Worm (Caenorhabditis elegans) whole organism, young adult: ENCODE results near the gene mbk-1.

Source experiments
- B0336.3 ChIP-seq: fragments of 200-800 bp; sonication (Bioruptor generic); IDR thresholded peaks from 2 replicates; pipeline ENCODE4 v1.3.6; 2022; ENCODE audit warnings: missing genetic modification characterization, missing compliant biosample characterization
- C17E4.6 ChIP-seq: fragments of 200-800 bp; sonication (Bioruptor generic); IDR thresholded peaks from 2 replicates; pipeline ENCODE4 v1.3.6; 2022; ENCODE audit warnings: missing genetic modification reagents, missing genetic modification characterization, missing compliant biosample characterization
- D2030.7 ChIP-seq: fragments of 200-800 bp; sonication (Bioruptor generic); IDR thresholded peaks from 2 replicates; pipeline ENCODE4 v1.3.6; 2022; ENCODE audit warnings: missing genetic modification reagents, missing genetic modification characterization, missing compliant biosample characterization
- F22D6.2 ChIP-seq: sonication (generic microtip); optimal IDR thresholded peaks from 2 replicates; lab custom pipeline; 2016; ENCODE audit warnings: mild to moderate bottlenecking, missing genetic modification characterization, missing compliant biosample characterization
- F23B12.7 ChIP-seq: sonication (generic microtip); optimal IDR thresholded peaks from 2 replicates; lab custom pipeline; 2017; ENCODE audit warnings: missing genetic modification characterization, mild to moderate bottlenecking, missing compliant biosample characterization, antibody characterized with exemption, moderate library complexity; ENCODE audit not compliant: insufficient read depth
- F33H1.4 ChIP-seq: fragments of 200-800 bp; sonication (Bioruptor generic); IDR thresholded peaks from 2 replicates; pipeline ENCODE4 v1.3.6; 2022; ENCODE audit warnings: missing genetic modification reagents, missing genetic modification characterization, missing compliant biosample characterization
- F52B5.7 ChIP-seq: sonication (generic microtip); optimal IDR thresholded peaks from 2 replicates; lab custom pipeline; 2016; ENCODE audit warnings: mild to moderate bottlenecking, missing genetic modification characterization, missing compliant biosample characterization
- F57A8.1 ChIP-seq: fragments of 200-800 bp; sonication (Bioruptor generic); optimal IDR thresholded peaks from 2 replicates; lab custom pipeline; 2018; ENCODE audit warnings: mild to moderate bottlenecking, missing genetic modification characterization, moderate library complexity, missing compliant biosample characterization
- K11D2.4 ChIP-seq: fragments of 200-800 bp; sonication (Bioruptor generic); IDR thresholded peaks from 2 replicates; pipeline ENCODE4 v1.3.6; 2022; ENCODE audit warnings: missing genetic modification reagents, missing genetic modification characterization, missing compliant biosample characterization
- T07F8.4 ChIP-seq: sonication (generic microtip); optimal IDR thresholded peaks from 2 replicates; lab custom pipeline; 2016; ENCODE audit warnings: mild to moderate bottlenecking, missing genetic modification characterization, moderate library complexity, missing compliant biosample characterization
- T26A5.8 ChIP-seq: sonication (generic microtip); optimal IDR thresholded peaks from 2 replicates; lab custom pipeline; 2016; ENCODE audit warnings: missing genetic modification characterization, missing compliant biosample characterization
- Y95B8A.8 ChIP-seq: fragments of 200-800 bp; sonication (Bioruptor generic); IDR thresholded peaks from 2 replicates; pipeline ENCODE4 v1.3.6; 2022; ENCODE audit warnings: missing genetic modification reagents, missing genetic modification characterization, missing compliant biosample characterization
- cebp-1 ChIP-seq, 2 experiments: fragments of 200-800 bp in 1 of 2; sonication (Bioruptor generic) in 1 of 2; sonication (generic microtip) in 1 of 2; IDR thresholded peaks in 1 of 2; optimal IDR thresholded peaks in 1 of 2; 2 replicates each; pipeline versions ENCODE4 v1.3.6 to Lab custom; 2017 to 2022; ENCODE audit warnings: missing compliant biosample characterization in 2 of 2, missing genetic modification characterization in 2 of 2, mild to moderate bottlenecking in 1 of 2, missing genetic modification reagents in 1 of 2, moderate library complexity in 1 of 2
- dox-1 ChIP-seq: fragments of 200-800 bp; sonication (Bioruptor generic); IDR thresholded peaks from 2 replicates; pipeline ENCODE4 v1.3.6; 2022; ENCODE audit warnings: missing genetic modification reagents, missing genetic modification characterization, missing compliant biosample characterization
- efl-1 ChIP-seq: fragments of 150-350 bp; optimal IDR thresholded peaks from 2 replicates; lab custom pipeline; 2014; ENCODE audit warnings: missing biosample characterization, missing genetic modification reagents, missing genetic modification characterization
- egl-18 ChIP-seq: fragments of 200-800 bp; sonication (Bioruptor generic); IDR thresholded peaks from 2 replicates; pipeline ENCODE4 v1.3.6; 2022; ENCODE audit warnings: missing genetic modification reagents, missing genetic modification characterization, missing compliant biosample characterization
- egrh-3 ChIP-seq: fragments of 200-800 bp; sonication (Bioruptor generic); IDR thresholded peaks from 2 replicates; pipeline ENCODE4 v1.3.6; 2022; ENCODE audit warnings: missing genetic modification reagents, missing genetic modification characterization, missing compliant biosample characterization
- him-1 ChIP-seq: sonication (generic microtip); optimal IDR thresholded peaks from 2 replicates; lab custom pipeline; 2016; ENCODE audit warnings: missing genotype, missing genetic modification reagents, missing genetic modification characterization, missing compliant biosample characterization
- hmg-1.2 ChIP-seq: fragments of 200-800 bp; sonication (Bioruptor generic); IDR thresholded peaks from 2 replicates; pipeline ENCODE4 v1.3.6; 2022; ENCODE audit warnings: missing genetic modification reagents, missing genetic modification characterization, missing compliant biosample characterization
- hmg-20 ChIP-seq: fragments of 200-800 bp; sonication (Bioruptor generic); IDR thresholded peaks from 2 replicates; pipeline ENCODE4 v1.3.6; 2022; ENCODE audit warnings: missing genetic modification reagents, missing genetic modification characterization, missing compliant biosample characterization
- hrde-1 ChIP-seq: sonication (generic microtip); optimal IDR thresholded peaks from 2 replicates; lab custom pipeline; 2016; ENCODE audit warnings: missing genetic modification characterization, mild to moderate bottlenecking, missing compliant biosample characterization, moderate library complexity, missing genotype, missing genetic modification reagents, borderline replicate concordance
- let-607 ChIP-seq, 2 experiments: fragments of 200-800 bp in 1 of 2; sonication (Bioruptor generic) in 1 of 2; sonication (generic microtip) in 1 of 2; optimal IDR thresholded peaks; 2 replicates each; lab custom pipeline; 2016 to 2018; ENCODE audit warnings: mild to moderate bottlenecking in 2 of 2, missing compliant biosample characterization in 2 of 2, missing genetic modification characterization in 2 of 2, moderate library complexity in 2 of 2, missing genotype in 1 of 2
- madf-8 ChIP-seq: fragments of 200-800 bp; sonication (Bioruptor generic); conservative IDR thresholded peaks from 2 replicates; pipeline ENCODE4 v1.3.6; 2022; ENCODE audit warnings: missing genetic modification reagents, missing genetic modification characterization, missing compliant biosample characterization
- mcd-1 ChIP-seq: fragments of 200-800 bp; sonication (Bioruptor generic); IDR thresholded peaks from 2 replicates; pipeline ENCODE4 v1.3.6; 2022; ENCODE audit warnings: missing genetic modification reagents, missing genetic modification characterization, missing compliant biosample characterization
- mxl-1 ChIP-seq: sonication (generic microtip); optimal IDR thresholded peaks from 2 replicates; lab custom pipeline; 2016; ENCODE audit warnings: missing genetic modification characterization, missing compliant biosample characterization
- nhr-179 ChIP-seq: sonication (generic microtip); optimal IDR thresholded peaks from 2 replicates; lab custom pipeline; 2016; ENCODE audit warnings: mild to moderate bottlenecking, missing genetic modification characterization, missing compliant biosample characterization
- nhr-80 ChIP-seq: sonication (generic microtip); optimal IDR thresholded peaks from 2 replicates; lab custom pipeline; 2016; ENCODE audit warnings: missing genetic modification characterization, missing compliant biosample characterization
- pbrm-1 ChIP-seq: fragments of 200-800 bp; sonication (Bioruptor generic); IDR thresholded peaks from 2 replicates; pipeline ENCODE4 v1.3.6; 2022; ENCODE audit warnings: missing genetic modification reagents, missing genetic modification characterization, missing compliant biosample characterization
- repo-1 ChIP-seq: sonication (generic microtip); optimal IDR thresholded peaks from 2 replicates; lab custom pipeline; 2017; ENCODE audit warnings: mild to moderate bottlenecking, missing genetic modification characterization, missing compliant biosample characterization
- snpc-1.3 ChIP-seq: sonication (generic microtip); optimal IDR thresholded peaks from 2 replicates; lab custom pipeline; 2017; ENCODE audit warnings: missing genetic modification characterization, mild to moderate bottlenecking, missing compliant biosample characterization, antibody characterized with exemption, moderate library complexity, missing genotype, missing genetic modification reagents; ENCODE audit not compliant: insufficient read depth
- snpc-4 ChIP-seq, 5 experiments: fragments of 150-350 bp in 1 of 5; sonication (generic microtip) in 4 of 5; optimal IDR thresholded peaks; 2 replicates each; lab custom pipeline; 2014 to 2018; ENCODE audit warnings: missing genetic modification characterization in 5 of 5, missing biosample characterization in 3 of 5, antibody characterized with exemption in 2 of 5, mild to moderate bottlenecking in 2 of 5, missing compliant biosample characterization in 2 of 5, missing genotype in 2 of 5, moderate library complexity in 2 of 5, missing genetic modification reagents in 1 of 5
- xnd-1 ChIP-seq: sonication (generic microtip); optimal IDR thresholded peaks from 2 replicates; lab custom pipeline; 2016; ENCODE audit warnings: missing genotype, missing genetic modification reagents, missing genetic modification characterization, missing compliant biosample characterization
- zfh-2 ChIP-seq: fragments of 200-800 bp; sonication (Bioruptor generic); conservative IDR thresholded peaks from 2 replicates; pipeline ENCODE4 v1.3.6; 2022; ENCODE audit warnings: missing genetic modification reagents, missing genetic modification characterization, missing compliant biosample characterization
- zim-3 ChIP-seq: sonication (generic microtip); optimal IDR thresholded peaks from 2 replicates; lab custom pipeline; 2017; ENCODE audit warnings: mild to moderate bottlenecking, missing genetic modification characterization, moderate library complexity, missing compliant biosample characterization
- ztf-22 ChIP-seq: fragments of 200-800 bp; sonication (Bioruptor generic); optimal IDR thresholded peaks from 2 replicates; lab custom pipeline; 2018; ENCODE audit warnings: mild to moderate bottlenecking, missing genetic modification characterization, moderate library complexity, missing compliant biosample characterization
- ztf-25 ChIP-seq: fragments of 200-800 bp; sonication (Bioruptor generic); IDR thresholded peaks from 2 replicates; pipeline ENCODE4 v1.3.6; 2022; ENCODE audit warnings: missing genetic modification reagents, missing genetic modification characterization, missing compliant biosample characterization

mbk-1 gene

DNA sequence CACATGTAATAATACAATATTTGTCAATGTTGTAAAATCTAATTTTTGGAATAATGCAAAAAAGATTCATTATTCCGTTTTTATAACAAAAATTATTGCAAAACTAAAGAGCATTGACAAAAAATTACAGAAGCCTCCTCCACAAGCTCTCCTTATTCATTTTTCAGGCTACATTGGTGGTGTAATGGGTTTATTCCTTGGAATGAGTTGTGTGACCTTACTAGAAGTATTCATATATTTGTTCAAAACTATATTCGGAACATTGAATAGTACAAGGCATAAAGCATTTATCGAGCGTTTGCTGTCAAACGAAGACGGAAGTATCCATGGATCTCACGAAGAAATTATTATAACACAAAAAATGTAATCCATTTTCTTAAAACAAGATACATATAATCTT lies 27.6 kb upstream of the mbk-1 start:
- no peak for TF ChIP-seq ztf-22 (GFP tag; lab: Kevin White, UChicago)
- no peak for TF ChIP-seq let-607 (tag; optimal IDR thresholded peaks at IDR 0.05; lab: Kevin White, UChicago)
- TF ChIP-seq F33H1.4 (GFP tag; lab: Robert Waterston, UW) = no peak
- no peak for TF ChIP-seq C17E4.6 (GFP tag; lab: Robert Waterston, UW)
- no peak for TF ChIP-seq mcd-1 (GFP tag; lab: Robert Waterston, UW)

DNA sequence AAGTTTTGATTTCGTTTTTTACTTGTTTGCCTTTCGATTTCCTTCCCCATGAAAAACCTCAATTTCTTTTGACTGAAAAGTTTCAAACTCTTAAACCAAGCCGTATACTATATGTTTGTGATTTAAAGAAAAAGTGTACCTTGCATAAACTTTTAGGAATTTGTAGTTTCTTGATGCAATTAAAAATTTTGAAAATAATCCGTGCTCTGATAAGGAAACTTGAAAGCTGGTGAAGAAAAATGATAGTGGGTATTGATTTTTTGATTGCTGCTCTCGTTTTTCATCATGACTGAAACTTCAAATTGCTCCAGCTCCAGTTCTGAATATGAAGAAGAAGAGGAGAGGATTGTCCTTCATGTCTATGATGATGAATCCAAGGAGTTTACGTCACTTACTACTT lies 24.7 kb upstream of the mbk-1 start, which contains the start of gene acd-3:
Gene acd-3, plus strand, starts transcription at position 222 of the 400 bp plus-strand sequence.
- TF ChIP-seq nhr-80 (tag; lab: Kevin White, UChicago) (peak; percentile 44), hrde-1 (no peak)

DNA sequence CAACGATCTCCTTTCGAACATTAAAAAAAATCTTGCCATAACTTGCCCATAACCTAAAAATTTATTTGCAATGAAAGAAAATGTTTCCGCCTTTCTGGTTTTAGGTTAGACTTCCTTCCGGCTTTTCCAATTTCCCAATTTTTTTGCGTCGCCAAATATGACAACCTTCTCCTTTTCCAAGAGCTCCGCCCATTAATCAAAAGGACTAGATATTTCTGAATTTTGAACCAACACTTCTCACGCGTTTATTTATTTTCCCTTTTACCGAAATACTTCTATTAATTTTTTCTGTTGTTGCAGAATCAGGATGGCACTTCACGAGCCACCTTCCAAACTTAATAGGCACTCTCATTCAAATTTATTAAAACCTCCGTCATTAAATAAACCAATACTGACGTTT lies 21.3 kb upstream of the mbk-1 start, which contains the start of gene egrh-1:
Gene egrh-1, plus strand, starts transcription at position 301 of the 400 bp plus-strand sequence.
- TF ChIP-seq madf-8 (no peak), B0336.3 (GFP tag; lab: Robert Waterston, UW) (no peak), nhr-179 (tag; lab: Kevin White, UChicago) (no peak), hmg-1.2 (GFP tag; lab: Robert Waterston, UW) (no peak), ztf-22 (GFP tag; lab: Kevin White, UChicago) (no peak), xnd-1 (tag; lab: Kevin White, UChicago) (no peak), snpc-1.3 (tag; lab: Kevin White, UChicago) (no peak), him-1 (tag; lab: Kevin White, UChicago) (no peak), mxl-1 (tag; lab: Kevin White, UChicago) (no peak), hmg-20 (no peak), D2030.7 (no peak), F23B12.7 (tag; lab: Kevin White, UChicago) (no peak)

DNA sequence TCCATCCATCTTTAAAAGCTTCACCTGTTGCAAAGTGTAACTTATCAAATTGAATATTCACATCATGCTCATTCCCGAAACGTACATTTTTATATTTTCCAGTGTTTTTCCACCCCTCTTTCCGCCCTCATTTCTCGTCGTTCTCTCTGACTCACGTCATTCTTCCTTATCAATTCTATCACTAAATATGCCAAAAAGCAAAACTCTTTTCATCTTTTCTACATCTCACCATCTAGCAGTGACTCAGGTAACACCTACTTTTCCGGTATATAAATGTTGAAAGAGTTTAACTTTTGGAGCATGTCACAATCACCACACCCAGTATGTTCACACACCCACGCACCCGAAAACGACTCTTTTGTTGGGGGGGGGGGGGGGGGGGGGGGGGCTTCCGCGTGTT lies 20.1 kb upstream of the mbk-1 start:
- TF ChIP-seq ztf-25 (GFP tag; lab: Robert Waterston, UW) (no peak), snpc-1.3 (tag; lab: Kevin White, UChicago) (no peak), B0336.3 (GFP tag; lab: Robert Waterston, UW) (no peak), nhr-80 (tag; lab: Kevin White, UChicago) (peak; percentile 44), T26A5.8 (tag; lab: Kevin White, UChicago) (no peak), zfh-2 (GFP tag; lab: Robert Waterston, UW) (peak; percentile 67), efl-1 (no peak), egl-18 (no peak), snpc-4 (GFP tag; optimal IDR thresholded peaks at IDR 0.05; lab: Kevin White, UChicago) (no peak), snpc-4 (tag; optimal IDR thresholded peaks at IDR 0.05; lab: Kevin White, UChicago) (no peak), pbrm-1 (GFP tag; lab: Robert Waterston, UW) (no peak), cebp-1 (GFP tag; IDR thresholded peaks at IDR 0.05; lab: Robert Waterston, UW) (no peak), cebp-1 (tag; optimal IDR thresholded peaks at IDR 0.05; lab: Kevin White, UChicago) (peak; percentile 42), F52B5.7 (tag; lab: Kevin White, UChicago) (no peak), egrh-3 (GFP tag; lab: Robert Waterston, UW) (peak; percentile 38; the same call in 1 of the 2 replicates), T07F8.4 (no peak), F22D6.2 (tag; lab: Kevin White, UChicago) (no peak), F57A8.1 (GFP tag; lab: Kevin White, UChicago) (no peak), repo-1 (tag; lab: Kevin White, UChicago) (no peak), K11D2.4 (GFP tag; lab: Robert Waterston, UW) (no peak), Y95B8A.8 (no peak), zim-3 (tag; lab: Kevin White, UChicago) (no peak), dox-1 (0 out of 2 replicates have a peak, but pooled peaks have one; percentile 14), mxl-1 (tag; lab: Kevin White, UChicago) (no peak)
- TF ChIP-seq, all 124 proteins: peak for 5
